Fruit fly (Drosophila melanogaster): ENCODE measurements around the gene alphaCOP.

The alphaCOP gene

DNA sequence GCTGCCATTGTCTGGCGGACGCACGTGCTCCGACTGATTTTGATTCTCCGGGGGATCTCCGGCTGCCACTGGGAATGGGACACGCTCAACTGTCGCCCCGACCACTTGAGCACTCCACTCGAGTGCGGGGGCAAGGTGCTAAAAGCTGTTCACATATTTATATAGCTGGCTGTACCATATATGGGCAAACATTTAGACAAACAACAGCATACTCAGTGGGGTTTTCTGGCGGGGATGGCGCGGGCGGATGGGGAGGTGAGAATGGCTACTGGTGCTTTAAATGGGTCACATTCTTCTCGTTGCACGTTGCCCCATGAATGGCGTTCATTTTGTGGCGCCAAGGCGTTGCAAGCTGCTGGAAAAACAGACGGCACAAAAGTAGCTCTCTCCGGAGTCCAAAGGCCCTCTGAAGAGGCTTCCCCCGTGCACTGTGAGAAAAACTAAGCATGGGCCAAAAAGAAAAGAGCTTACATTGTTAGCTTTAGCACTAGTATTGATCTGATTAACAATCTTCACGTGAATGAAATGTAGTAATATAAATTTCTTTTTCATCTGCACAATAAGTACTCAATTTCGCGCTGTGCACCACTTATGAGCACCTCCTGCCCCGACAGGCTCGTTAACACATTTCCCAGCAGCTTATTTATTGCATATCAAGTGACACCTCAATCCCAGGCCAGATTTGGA is 45.9 kb upstream of the alphaCOP start (continued):
- peak; percentile 46 for TF ChIP-seq Sox15 (GFP tag; optimal IDR thresholded peaks at IDR 0.05)
- TF ChIP-seq CG16779 (tag; optimal IDR thresholded peaks at IDR 0.05): peak; percentile 56
- TF ChIP-seq Blimp-1 (GFP tag; optimal IDR thresholded peaks at IDR 0.05): peak; percentile 20
- TF ChIP-seq net (GFP tag; optimal IDR thresholded peaks at IDR 0.05): peak; percentile 70
- TF ChIP-seq CG8319 (GFP tag; optimal IDR thresholded peaks at IDR 0.05): peak; percentile 60
- peak; percentile 78 for TF ChIP-seq acj6 (GFP tag; optimal IDR thresholded peaks at IDR 0.05)
- peak; percentile 14 for TF ChIP-seq Ets21C (GFP tag; optimal IDR thresholded peaks at IDR 0.05)
- peak; percentile 81 for TF ChIP-seq CG32006 (GFP tag; optimal IDR thresholded peaks at IDR 0.05)
- peak; percentile 77 for TF ChIP-seq CG10631 (GFP tag; optimal IDR thresholded peaks at IDR 0.05)
- TF ChIP-seq CG15336 (GFP tag; IDR thresholded peaks at IDR 0.05): peak; percentile 75
- TF ChIP-seq CG8632 (GFP tag; optimal IDR thresholded peaks at IDR 0.05): peak; percentile 48
- peak; percentile 64 for TF ChIP-seq esn (GFP tag; optimal IDR thresholded peaks at IDR 0.05)
- TF ChIP-seq CG6854 (GFP tag; optimal IDR thresholded peaks at IDR 0.05): no peak
- peak; percentile 51 for TF ChIP-seq CG34406 (GFP tag; optimal IDR thresholded peaks at IDR 0.05)
- TF ChIP-seq CG11294 (GFP tag; IDR thresholded peaks at IDR 0.05): peak; percentile 45; the same call in 1 of the 2 replicates
- peak; percentile 27 for TF ChIP-seq Sox102F (GFP tag; optimal IDR thresholded peaks at IDR 0.05)
- peak; percentile 66 for TF ChIP-seq Hr39 (GFP tag; optimal IDR thresholded peaks at IDR 0.05)
- peak; percentile 59 for TF ChIP-seq CG6792 (GFP tag; optimal IDR thresholded peaks at IDR 0.05)
- TF ChIP-seq CG11762 (GFP tag; optimal IDR thresholded peaks at IDR 0.05; ENCODE audit: insufficient read depth): peak; percentile 68
- TF ChIP-seq CG31627 (GFP tag; optimal IDR thresholded peaks at IDR 0.05): peak; percentile 61
- TF ChIP-seq vri (GFP tag; optimal IDR thresholded peaks at IDR 0.05): peak; percentile 22
- peak; percentile 75 for TF ChIP-seq CG8119 (GFP tag; IDR thresholded peaks at IDR 0.05)

DNA sequence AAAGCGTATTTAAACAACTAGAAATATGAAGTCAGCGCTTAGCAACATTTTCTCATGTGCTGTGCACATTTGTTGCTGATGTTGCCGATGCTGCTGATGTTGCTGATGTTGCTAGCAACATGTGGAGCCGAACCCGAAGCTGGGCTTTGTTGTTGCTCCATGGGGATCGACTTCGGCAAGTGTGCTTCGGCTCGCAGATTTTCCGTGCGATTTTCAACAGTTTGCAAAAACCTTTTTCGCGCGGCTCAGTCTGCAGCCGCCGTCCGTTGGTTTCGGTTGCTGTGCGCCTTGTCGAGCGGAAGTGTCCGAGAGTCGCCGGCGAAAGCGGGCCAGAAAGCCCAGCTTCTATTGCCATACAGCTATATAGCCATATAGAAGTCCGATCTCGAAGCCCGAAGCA is 43.6 kb upstream of the alphaCOP start:
- TF ChIP-seq CG6163 (GFP tag; IDR thresholded peaks at IDR 0.05) (peak; percentile 44; the same call in 2 of the 3 replicates), Eip78C (GFP tag) (peak; percentile 49), CG3032 (tag; optimal IDR thresholded peaks at IDR 0.05) (no peak), Ets96B (tag; optimal IDR thresholded peaks at IDR 0.05) (no peak), CG8319 (GFP tag; optimal IDR thresholded peaks at IDR 0.05) (no peak), CG11762 (GFP tag; optimal IDR thresholded peaks at IDR 0.05; ENCODE audit: insufficient read depth) (no peak), svp (GFP tag) (peak; percentile 20), eg (GFP tag; IDR thresholded peaks at IDR 0.05) (peak; percentile 34; the same call in 1 of the 3 replicates), dac (GFP tag; optimal IDR thresholded peaks at IDR 0.05) (no peak), CG8632 (GFP tag; optimal IDR thresholded peaks at IDR 0.05) (no peak), Eip75B (GFP tag; optimal IDR thresholded peaks at IDR 0.05) (peak; percentile 11), CG1621 (tag; optimal IDR thresholded peaks at IDR 0.05) (peak; percentile 46), CG32006 (GFP tag; optimal IDR thresholded peaks at IDR 0.05) (no peak)

DNA sequence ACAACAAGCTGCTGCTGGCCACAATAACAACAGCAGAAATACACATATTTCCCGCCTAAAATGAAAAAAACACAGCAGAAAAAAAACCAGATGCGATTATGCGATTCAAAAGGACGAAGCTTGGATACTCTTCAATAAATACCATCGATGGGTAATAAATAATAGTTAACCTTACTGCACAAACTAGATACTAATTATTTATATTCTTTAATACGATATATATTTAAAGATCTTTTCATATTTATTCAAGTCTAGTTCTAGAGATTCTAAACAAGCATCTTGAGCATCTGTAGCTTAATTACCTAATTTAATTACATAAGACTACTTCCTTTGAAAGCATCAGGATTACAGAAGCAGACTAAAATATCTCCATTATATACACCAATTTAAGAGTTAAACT is 43.2 kb upstream of the alphaCOP start:
- peak; percentile 23 for TF ChIP-seq acj6 (GFP tag; optimal IDR thresholded peaks at IDR 0.05)
- peak; percentile 58 for TF ChIP-seq CG8119 (GFP tag; IDR thresholded peaks at IDR 0.05)
- no peak for TF ChIP-seq fd85E (GFP tag; optimal IDR thresholded peaks at IDR 0.05)
- TF ChIP-seq Gug (GFP tag; IDR thresholded peaks at IDR 0.05): no peak
- TF ChIP-seq salr (GFP tag; optimal IDR thresholded peaks at IDR 0.05): peak in 1 of 2 experiments; percentile 19
- peak; percentile 15 for TF ChIP-seq CG6808 (GFP tag; optimal IDR thresholded peaks at IDR 0.05)
- TF ChIP-seq CG11902 (GFP tag; optimal IDR thresholded peaks at IDR 0.05): no peak
- no peak for TF ChIP-seq achi (GFP tag; optimal IDR thresholded peaks at IDR 0.05)
- peak; percentile 55 for TF ChIP-seq CG6276 (GFP tag; optimal IDR thresholded peaks at IDR 0.05)
- TF ChIP-seq pdm3 (GFP tag; optimal IDR thresholded peaks at IDR 0.05): no peak
- TF ChIP-seq CG10631 (GFP tag; optimal IDR thresholded peaks at IDR 0.05): peak; percentile 14
- TF ChIP-seq Ets21C (GFP tag; optimal IDR thresholded peaks at IDR 0.05): no peak
- TF ChIP-seq Hr4 (GFP tag; optimal IDR thresholded peaks at IDR 0.05): peak; percentile 64
- TF ChIP-seq fkh (GFP tag; optimal IDR thresholded peaks at IDR 0.05): no peak
- no peak for TF ChIP-seq CG11294 (GFP tag; IDR thresholded peaks at IDR 0.05)
- TF ChIP-seq CG15336 (GFP tag; IDR thresholded peaks at IDR 0.05): peak; percentile 61
- peak; percentile 39 for TF ChIP-seq CG4318 (GFP tag; optimal IDR thresholded peaks at IDR 0.05)
- TF ChIP-seq Lpt (GFP tag; optimal IDR thresholded peaks at IDR 0.05): peak; percentile 10
- TF ChIP-seq Eip78C (GFP tag): peak; percentile 72
- TF ChIP-seq Ets96B (tag; optimal IDR thresholded peaks at IDR 0.05): peak; percentile 17
- TF ChIP-seq eg (GFP tag; IDR thresholded peaks at IDR 0.05): no peak
- no peak for TF ChIP-seq CG6792 (GFP tag; optimal IDR thresholded peaks at IDR 0.05)
- TF ChIP-seq CG32006 (GFP tag; optimal IDR thresholded peaks at IDR 0.05): peak; percentile 81
- peak; percentile 8 for TF ChIP-seq OdsH (GFP tag; optimal IDR thresholded peaks at IDR 0.05)
- TF ChIP-seq net (GFP tag; optimal IDR thresholded peaks at IDR 0.05): no peak

Data from whole organism, prepupa.